Fruit fly (Drosophila melanogaster) whole organism, embryonic: ENCODE data around the gene Pi4KIIalpha.
A peak's percentile ranks its signal among the peaks of the same experiment; 100 is the strongest.

Source experiments
- Aef1 ChIP-seq: fragments of 200-800 bp; sonication (Bioruptor generic); IDR thresholded peaks from 3 replicates; pipeline ENCODE4 v1.3.6; 2022; ENCODE audit warnings: missing biosample characterization, missing genetic modification characterization
- Awh ChIP-seq: fragments of 200-800 bp; sonication (Bioruptor generic); IDR thresholded peaks from 2 replicates; pipeline ENCODE4, ENCODE4 v1.3.6; 2022; ENCODE audit warnings: missing biosample characterization, missing genetic modification characterization
- B-H1 ChIP-seq: fragments of 200-800 bp; sonication (Bioruptor generic); IDR thresholded peaks from 3 replicates; pipeline ENCODE4 v1.3.6; 2022; ENCODE audit warnings: missing biosample characterization, missing genetic modification characterization
- CG1024 ChIP-seq: fragments of 200-800 bp; sonication (Bioruptor generic); IDR thresholded peaks from 2 replicates; pipeline ENCODE4 v1.3.6; 2022; ENCODE audit warnings: missing biosample characterization, missing genetic modification characterization
- CG11398 ChIP-seq: fragments of 200-800 bp; sonication (Bioruptor generic); optimal IDR thresholded peaks from 2 replicates; lab custom pipeline; 2016; ENCODE audit warnings: missing biosample characterization, missing genetic modification characterization
- CG12391 ChIP-seq: fragments of 200-800 bp; sonication (Bioruptor generic); optimal IDR thresholded peaks from 3 replicates; lab custom pipeline; 2018; ENCODE audit warnings: missing biosample characterization, mild to moderate bottlenecking, missing genetic modification characterization, moderate library complexity
- CG12659 ChIP-seq: fragments of 200-800 bp; sonication (Bioruptor generic); optimal IDR thresholded peaks from 3 replicates; lab custom pipeline; 2017; ENCODE audit warnings: mild to moderate bottlenecking, missing biosample characterization, missing genetic modification reagents, missing genetic modification characterization
- CG15601 ChIP-seq: fragments of 200-800 bp; sonication (Bioruptor generic); optimal IDR thresholded peaks from 3 replicates; lab custom pipeline; 2019; ENCODE audit warnings: missing biosample characterization, mild to moderate bottlenecking, missing genetic modification characterization, moderate library complexity
- CG1647 ChIP-seq: fragments of 200-800 bp; sonication (Bioruptor generic); optimal IDR thresholded peaks from 3 replicates; lab custom pipeline; 2016; ENCODE audit warnings: missing biosample characterization, missing genetic modification characterization
- CG17802 ChIP-seq: fragments of 200-800 bp; sonication (Bioruptor generic); optimal IDR thresholded peaks from 2 replicates; lab custom pipeline; 2018; ENCODE audit warnings: missing biosample characterization, mild to moderate bottlenecking, missing genetic modification characterization, moderate library complexity
- CG2116 ChIP-seq: fragments of 200-800 bp; sonication (Bioruptor generic); optimal IDR thresholded peaks from 3 replicates; lab custom pipeline; 2018; ENCODE audit warnings: missing biosample characterization, mild to moderate bottlenecking, missing genetic modification characterization
- CG30020 ChIP-seq: fragments of 200-800 bp; optimal IDR thresholded peaks from 2 replicates; lab custom pipeline; 2019; ENCODE audit warnings: missing biosample characterization, mild to moderate bottlenecking, missing genetic modification characterization, moderate library complexity
- CG34376 ChIP-seq: fragments of 200-800 bp; sonication (Bioruptor generic); optimal IDR thresholded peaks from 2 replicates; lab custom pipeline; 2018; ENCODE audit warnings: missing biosample characterization, mild to moderate bottlenecking, missing genetic modification characterization
- CG4282 ChIP-seq: fragments of 200-800 bp; sonication (Bioruptor generic); optimal IDR thresholded peaks from 2 replicates; lab custom pipeline; 2016; ENCODE audit warnings: missing biosample characterization, missing genetic modification characterization
- CG6175 ChIP-seq: fragments of 200-800 bp; sonication (Bioruptor generic); IDR thresholded peaks from 3 replicates; pipeline ENCODE4 v1.3.6; 2022; ENCODE audit warnings: missing biosample characterization, missing genetic modification characterization
- CG6765 ChIP-seq: fragments of 200-800 bp; sonication (Bioruptor generic); optimal IDR thresholded peaks from 3 replicates; lab custom pipeline; 2017; ENCODE audit warnings: missing biosample characterization, mild to moderate bottlenecking, missing genetic modification characterization
- CG8281 ChIP-seq: fragments of 200-800 bp; sonication (Bioruptor generic); optimal IDR thresholded peaks from 2 replicates; lab custom pipeline; 2018; ENCODE audit warnings: missing biosample characterization, mild to moderate bottlenecking, missing genetic modification characterization, moderate library complexity
- CG8290 ChIP-seq, 3 experiments: fragments of 200-800 bp; sonication (Bioruptor generic); optimal IDR thresholded peaks; 2 replicates each; lab custom pipeline; 2016 to 2019; ENCODE audit warnings: missing biosample characterization in 3 of 3, missing genetic modification characterization in 3 of 3, mild to moderate bottlenecking in 2 of 3, moderate library complexity in 1 of 3
- CG9817 ChIP-seq: fragments of 200-800 bp; sonication (Bioruptor generic); optimal IDR thresholded peaks from 2 replicates; lab custom pipeline; 2018; ENCODE audit warnings: missing biosample characterization, mild to moderate bottlenecking, missing genetic modification characterization, moderate library complexity
- Chrac-16 ChIP-seq: fragments of 200-800 bp; sonication (Bioruptor generic); optimal IDR thresholded peaks from 3 replicates; lab custom pipeline; 2016; ENCODE audit warnings: missing biosample characterization, missing genetic modification characterization
- CoRest ChIP-seq: fragments of 200-800 bp; sonication (Bioruptor generic); optimal IDR thresholded peaks from 3 replicates; lab custom pipeline; 2018; ENCODE audit warnings: missing biosample characterization, mild to moderate bottlenecking, missing genetic modification characterization, moderate library complexity
- CrebB ChIP-seq: fragments of 200-800 bp; sonication (Bioruptor generic); optimal IDR thresholded peaks from 3 replicates; lab custom pipeline; 2018; ENCODE audit warnings: missing biosample characterization, mild to moderate bottlenecking, missing genetic modification characterization
- Dll ChIP-seq: fragments of 200-800 bp; sonication (Bioruptor generic); IDR thresholded peaks from 4 replicates; pipeline ENCODE4 v1.3.6; 2022; ENCODE audit warnings: missing biosample characterization, missing genetic modification characterization; ENCODE audit not compliant: partially characterized antibody
- E2f1 ChIP-seq: fragments of 200-800 bp; sonication (Bioruptor generic); IDR thresholded peaks from 2 replicates; pipeline ENCODE4 v1.3.6; 2022; ENCODE audit warnings: missing biosample characterization, missing genetic modification characterization
- Fer3 ChIP-seq: fragments of 200-800 bp; sonication (Bioruptor generic); optimal IDR thresholded peaks from 2 replicates; lab custom pipeline; 2018; ENCODE audit warnings: missing biosample characterization, mild to moderate bottlenecking, missing genetic modification characterization, moderate library complexity
- Gug ChIP-seq: fragments of 200-800 bp; sonication (Bioruptor generic); IDR thresholded peaks from 4 replicates; pipeline ENCODE4 v1.3.6; 2022; ENCODE audit warnings: missing biosample characterization, missing genetic modification characterization
- HLH3B ChIP-seq: fragments of 200-800 bp; sonication (Bioruptor generic); IDR thresholded peaks from 2 replicates; pipeline ENCODE4 v1.3.6; 2022; ENCODE audit warnings: missing biosample characterization, missing genetic modification characterization
- NFAT ChIP-seq: fragments of 200-800 bp; sonication (Bioruptor generic); IDR thresholded peaks from 2 replicates; pipeline ENCODE4 v1.3.6; 2022; ENCODE audit warnings: missing biosample characterization, missing genetic modification characterization
- Scr ChIP-seq: fragments of 200-800 bp; sonication (Bioruptor generic); IDR thresholded peaks from 2 replicates; pipeline ENCODE4 v1.3.6; 2022; ENCODE audit warnings: missing biosample characterization, missing genetic modification characterization; ENCODE audit not compliant: partially characterized antibody
- Spps ChIP-seq: fragments of 200-800 bp; sonication (Bioruptor generic); optimal IDR thresholded peaks from 2 replicates; lab custom pipeline; 2018; ENCODE audit warnings: missing biosample characterization, mild to moderate bottlenecking, missing genetic modification characterization
- TFAM ChIP-seq: fragments of 200-800 bp; sonication (Bioruptor generic); optimal IDR thresholded peaks from 2 replicates; lab custom pipeline; 2017; ENCODE audit warnings: missing biosample characterization, missing genetic modification characterization, inconsistent platforms
- Usf ChIP-seq: fragments of 200-800 bp; sonication (Bioruptor generic); optimal IDR thresholded peaks from 2 replicates; lab custom pipeline; 2017; ENCODE audit warnings: missing genotype, missing biosample characterization, missing genetic modification characterization
- Xrp1 ChIP-seq: fragments of 200-800 bp; sonication (Bioruptor generic); IDR thresholded peaks from 2 replicates; pipeline ENCODE4 v1.3.6; 2022; ENCODE audit warnings: missing biosample characterization, missing genetic modification characterization
- btn ChIP-seq: fragments of 200-800 bp; sonication (Bioruptor generic); optimal IDR thresholded peaks from 2 replicates; lab custom pipeline; 2016; ENCODE audit warnings: missing biosample characterization, missing genetic modification characterization
- dati ChIP-seq: fragments of 200-800 bp; sonication (Bioruptor generic); IDR thresholded peaks from 2 replicates; pipeline ENCODE4 v1.3.6; 2022; ENCODE audit warnings: missing biosample characterization, missing genetic modification characterization
- en ChIP-seq: fragments of 200-800 bp; sonication (Bioruptor generic); optimal IDR thresholded peaks from 2 replicates; lab custom pipeline; 2016; ENCODE audit warnings: missing biosample characterization, missing genetic modification characterization
- fd102C ChIP-seq: fragments of 200-800 bp; sonication (Bioruptor generic); optimal IDR thresholded peaks from 2 replicates; lab custom pipeline; 2018; ENCODE audit warnings: missing biosample characterization, mild to moderate bottlenecking, missing genetic modification characterization, moderate library complexity
- gcm ChIP-seq: fragments of 200-800 bp; sonication (Bioruptor generic); optimal IDR thresholded peaks from 2 replicates; lab custom pipeline; 2019; ENCODE audit warnings: missing biosample characterization, mild to moderate bottlenecking, missing genetic modification characterization, moderate library complexity
- gfzf ChIP-seq: fragments of 200-800 bp; sonication (Bioruptor generic); optimal IDR thresholded peaks from 2 replicates; lab custom pipeline; 2016; ENCODE audit warnings: missing biosample characterization, mild to moderate bottlenecking, missing genetic modification characterization, moderate library complexity
- h ChIP-seq: fragments of >200 bp; optimal IDR thresholded peaks from 2 replicates; lab custom pipeline; 2017
- ken ChIP-seq: fragments of 200-800 bp; sonication (Bioruptor generic); IDR thresholded peaks from 3 replicates; pipeline ENCODE4 v1.3.6; 2022; ENCODE audit warnings: missing biosample characterization, missing genetic modification characterization
- klu ChIP-seq: fragments of 200-800 bp; sonication (Bioruptor generic); IDR thresholded peaks from 2 replicates; pipeline ENCODE4 v1.3.6; 2022; ENCODE audit warnings: missing biosample characterization, missing genetic modification characterization
- lilli ChIP-seq: fragments of 200-800 bp; sonication (Bioruptor generic); optimal IDR thresholded peaks from 3 replicates; lab custom pipeline; 2016; ENCODE audit warnings: missing biosample characterization, missing genetic modification characterization
- nerfin-2 ChIP-seq: fragments of 200-800 bp; sonication (Bioruptor generic); IDR thresholded peaks from 2 replicates; pipeline ENCODE4 v1.3.6; 2022; ENCODE audit warnings: missing biosample characterization, missing genetic modification characterization; ENCODE audit not compliant: partially characterized antibody
- pan ChIP-seq, 4 experiments: fragments of >200 bp in 3 of 4; fragments of 200-800 bp in 1 of 4; sonication (Bioruptor generic) in 1 of 4; optimal IDR thresholded peaks in 3 of 4; IDR thresholded peaks in 1 of 4; 2 replicates each; pipeline versions ENCODE4 v1.3.6 to Lab custom; 2017 to 2022; ENCODE audit warnings: missing biosample characterization in 2 of 4, missing genetic modification characterization in 2 of 4, mixed read lengths in 1 of 4
- peb ChIP-seq: fragments of 200-800 bp; sonication (Bioruptor generic); IDR thresholded peaks from 2 replicates; pipeline ENCODE4 v1.3.6; 2022; ENCODE audit warnings: missing biosample characterization, missing genetic modification characterization
- ranshi ChIP-seq: fragments of 200-800 bp; sonication (Bioruptor generic); IDR thresholded peaks from 2 replicates; pipeline ENCODE4 v1.3.6; 2022; ENCODE audit warnings: missing biosample characterization, missing genetic modification characterization
- salm ChIP-seq: fragments of 200-800 bp; sonication (Bioruptor generic); optimal IDR thresholded peaks from 2 replicates; lab custom pipeline; 2018; ENCODE audit warnings: missing biosample characterization, mild to moderate bottlenecking, missing genetic modification characterization
- sisA ChIP-seq: fragments of 200-800 bp; sonication (Bioruptor generic); IDR thresholded peaks from 2 replicates; pipeline ENCODE4 v1.3.6; 2022; ENCODE audit warnings: missing biosample characterization, missing genetic modification characterization
- ssp ChIP-seq: fragments of 200-800 bp; sonication (Bioruptor generic); IDR thresholded peaks from 2 replicates; pipeline ENCODE4 v1.3.6; 2022; ENCODE audit warnings: missing biosample characterization, missing genetic modification characterization
- tap ChIP-seq: fragments of 200-800 bp; optimal IDR thresholded peaks from 3 replicates; lab custom pipeline; 2019; ENCODE audit warnings: missing biosample characterization, mild to moderate bottlenecking, missing genetic modification characterization, moderate library complexity
- wek ChIP-seq: fragments of 200-800 bp; sonication (Bioruptor generic); optimal IDR thresholded peaks from 3 replicates; lab custom pipeline; 2018; ENCODE audit warnings: missing biosample characterization, mild to moderate bottlenecking, missing genetic modification characterization, moderate library complexity

Pi4KIIalpha gene

dm6 chr3R:5613114-5613443 is 49.6 kb upstream of the Pi4KIIalpha start, which contains the start of gene Atu (continued):
- TF ChIP-seq salm (tag; lab: Kevin White, UChicago) = no peak
- no peak for TF ChIP-seq CrebB (tag; lab: Kevin White, UChicago)
- no peak for TF ChIP-seq CG6175 (GFP tag; lab: Robert Waterston, UW)
- TF ChIP-seq E2f1 = no peak
- no peak for TF ChIP-seq Awh (GFP tag; lab: Robert Waterston, UW)
- no peak for TF ChIP-seq CG8290 (GFP tag; optimal IDR thresholded peaks at IDR 0.05; lab: Kevin White, UChicago)
- TF ChIP-seq CG8290 (tag; optimal IDR thresholded peaks at IDR 0.05; lab: Kevin White, UChicago) = peak in 1 of 2 experiments; percentile 57
- no peak for TF ChIP-seq CG11398
- no peak for TF ChIP-seq CG1024 (GFP tag; lab: Robert Waterston, UW)
- peak; percentile 94 for TF ChIP-seq Scr (GFP tag; lab: Robert Waterston, UW)
- TF ChIP-seq Fer3 (tag; lab: Kevin White, UChicago) = peak; percentile 29
- no peak for TF ChIP-seq h (lab: Kevin White, UChicago)
- TF ChIP-seq TFAM = no peak
- no peak for TF ChIP-seq HLH3B
- no peak for TF ChIP-seq CG17802
- TF ChIP-seq Chrac-16 (GFP tag; lab: Kevin White, UChicago) = peak; percentile 28
- TF ChIP-seq NFAT = no peak
- TF ChIP-seq CG1647 (GFP tag; lab: Kevin White, UChicago) = peak; percentile 13
- no peak for TF ChIP-seq ssp (GFP tag; lab: Robert Waterston, UW)
- no peak for TF ChIP-seq Aef1
- TF ChIP-seq btn (GFP tag; lab: Kevin White, UChicago) = no peak
- TF ChIP-seq Xrp1 (GFP tag; lab: Robert Waterston, UW) = no peak
- TF ChIP-seq en (GFP tag; lab: Kevin White, UChicago) = no peak
- TF ChIP-seq CG12659 (GFP tag; lab: Kevin White, UChicago) = peak; percentile 74
- no peak for TF ChIP-seq peb (GFP tag; lab: Robert Waterston, UW)
- TF ChIP-seq Usf (GFP tag; lab: Kevin White, UChicago) = no peak
- TF ChIP-seq CG12391 (tag; lab: Kevin White, UChicago) = peak; percentile 56
- peak; percentile 98 for TF ChIP-seq CG2116 (GFP tag; lab: Kevin White, UChicago)
- TF ChIP-seq lilli = peak; percentile 48
- TF ChIP-seq CG4282 (GFP tag; lab: Kevin White, UChicago) = no peak
- peak; percentile 53 for TF ChIP-seq CoRest (tag; lab: Kevin White, UChicago)
- TF ChIP-seq B-H1 (GFP tag; lab: Robert Waterston, UW) = no peak
- TF ChIP-seq dati (GFP tag; lab: Robert Waterston, UW) = no peak
- no peak for TF ChIP-seq CG34376 (GFP tag; lab: Kevin White, UChicago)
- no peak for TF ChIP-seq sisA (GFP tag; lab: Robert Waterston, UW)
- peak; percentile 28 for TF ChIP-seq CG15601
- no peak for TF ChIP-seq fd102C (GFP tag; lab: Kevin White, UChicago)
- TF ChIP-seq klu (GFP tag; lab: Robert Waterston, UW) = no peak
- peak; percentile 25 for TF ChIP-seq CG9817 (tag; lab: Kevin White, UChicago)
- no peak for TF ChIP-seq Gug (GFP tag; lab: Robert Waterston, UW)
- TF ChIP-seq CG30020 (tag; lab: Kevin White, UChicago) = peak; percentile 58
- peak; percentile 27 for TF ChIP-seq gfzf (GFP tag; lab: Kevin White, UChicago)
- no peak for TF ChIP-seq pan (optimal IDR thresholded peaks at IDR 0.05; lab: Kevin White, UChicago)
- TF ChIP-seq pan (GFP tag; optimal IDR thresholded peaks at IDR 0.05 in 1 of 2, IDR thresholded peaks at IDR 0.05 in 1 of 2) = peak in 1 of 2 experiments; percentile 17
- TF ChIP-seq Spps (tag; lab: Kevin White, UChicago) = no peak
- no peak for TF ChIP-seq CG6765 (GFP tag; lab: Kevin White, UChicago)
- no peak for TF ChIP-seq tap
- TF ChIP-seq ranshi (GFP tag; lab: Robert Waterston, UW) = no peak
- no peak for TF ChIP-seq CG8281 (tag; lab: Kevin White, UChicago)
- peak; percentile 97 for TF ChIP-seq Dll (GFP tag; lab: Robert Waterston, UW)
- TF ChIP-seq ken (GFP tag; lab: Robert Waterston, UW) = no peak
- TF ChIP-seq gcm (GFP tag; lab: Kevin White, UChicago) = no peak
- no peak for TF ChIP-seq wek (GFP tag; lab: Kevin White, UChicago)
- TF ChIP-seq nerfin-2 (GFP tag; lab: Robert Waterston, UW) = peak; percentile 85
